Worm (Caenorhabditis elegans): ENCODE measurements around the gene srab-8.

Gene srab-8

DNA sequence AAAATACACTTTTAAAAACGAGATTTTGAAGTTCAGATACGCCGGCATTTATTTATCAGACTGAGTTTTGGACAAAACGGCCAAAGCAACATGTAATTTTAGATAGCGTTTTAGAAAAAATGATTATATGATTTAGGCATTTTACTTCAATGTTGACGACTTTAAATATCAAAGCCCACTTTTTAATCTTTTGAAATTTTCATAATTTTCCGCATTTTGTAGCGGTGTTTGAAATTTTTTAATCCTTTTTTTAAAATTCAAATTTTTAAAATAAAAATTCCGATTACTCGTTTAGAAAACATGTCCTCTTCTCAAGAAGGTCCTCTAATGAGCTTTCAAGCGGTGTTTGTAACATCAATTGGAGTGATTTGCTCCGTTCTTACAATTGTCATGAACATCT is 6.4 kb upstream of the srab-8 start, which contains the start of gene srbc-6:
TSS of gene srbc-6 (plus strand) at position 301 of the 400 bp plus-strand sequence.
- TF ChIP-seq lin-15B (tag; optimal IDR thresholded peaks at IDR 0.05): no peak
- no peak for TF ChIP-seq lin-39 (tag; optimal IDR thresholded peaks at IDR 0.05)
- no peak for TF ChIP-seq nhr-12 (tag; optimal IDR thresholded peaks at IDR 0.05)
- no peak for TF ChIP-seq ztf-4 (tag; optimal IDR thresholded peaks at IDR 0.05)
- TF ChIP-seq fkh-2 (tag; optimal IDR thresholded peaks at IDR 0.05): no peak
- no peak for TF ChIP-seq ceh-9 (tag; optimal IDR thresholded peaks at IDR 0.05)
- TF ChIP-seq egl-5 (tag; optimal IDR thresholded peaks at IDR 0.05): no peak
- TF ChIP-seq tbx-2 (tag; optimal IDR thresholded peaks at IDR 0.05): no peak
- TF ChIP-seq nhr-67 (tag; optimal IDR thresholded peaks at IDR 0.05): no peak
- no peak for TF ChIP-seq ceh-16 (tag; optimal IDR thresholded peaks at IDR 0.05)
- TF ChIP-seq ama-1 (optimal IDR thresholded peaks at IDR 0.05): no peak
- no peak for TF ChIP-seq nhr-43 (tag; optimal IDR thresholded peaks at IDR 0.05; ENCODE audit: poor library complexity, severe bottlenecking)
- TF ChIP-seq hmg-11 (tag; optimal IDR thresholded peaks at IDR 0.05): no peak
- no peak for TF ChIP-seq unc-39 (tag; optimal IDR thresholded peaks at IDR 0.05)
- TF ChIP-seq zag-1 (tag; optimal IDR thresholded peaks at IDR 0.05): no peak
- TF ChIP-seq ZK546.5 (tag; optimal IDR thresholded peaks at IDR 0.05): no peak
- no peak for TF ChIP-seq nfya-1 (tag; optimal IDR thresholded peaks at IDR 0.05; ENCODE audit: insufficient read depth)
- no peak for TF ChIP-seq elt-1 (tag; optimal IDR thresholded peaks at IDR 0.05)

DNA sequence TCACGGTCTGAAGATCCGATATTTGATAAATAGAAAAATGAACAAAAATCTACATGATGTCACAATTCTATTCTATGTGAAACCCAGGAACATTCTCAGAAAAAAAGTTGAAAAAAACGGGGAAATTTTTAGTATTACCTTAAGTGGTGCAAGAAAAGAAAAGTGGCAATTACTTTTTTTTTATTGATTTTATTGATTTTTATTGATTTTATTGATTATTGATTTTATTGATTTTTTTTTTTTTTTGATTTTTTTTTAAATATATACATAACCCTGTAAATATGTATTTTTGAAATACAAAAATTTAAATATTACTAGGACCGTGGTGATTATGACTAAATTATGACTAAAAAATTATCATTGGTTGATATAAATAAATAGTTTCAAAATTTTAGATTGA is 4.6 kb upstream of the srab-8 start:
- no peak for TF ChIP-seq nhr-43 (tag; optimal IDR thresholded peaks at IDR 0.05; ENCODE audit: poor library complexity, severe bottlenecking)
- TF ChIP-seq zag-1 (tag; optimal IDR thresholded peaks at IDR 0.05): no peak
- TF ChIP-seq ceh-28 (tag; optimal IDR thresholded peaks at IDR 0.05): peak; percentile 89
- no peak for TF ChIP-seq unc-39 (tag; optimal IDR thresholded peaks at IDR 0.05)
- no peak for TF ChIP-seq nhr-12 (tag; optimal IDR thresholded peaks at IDR 0.05)

DNA sequence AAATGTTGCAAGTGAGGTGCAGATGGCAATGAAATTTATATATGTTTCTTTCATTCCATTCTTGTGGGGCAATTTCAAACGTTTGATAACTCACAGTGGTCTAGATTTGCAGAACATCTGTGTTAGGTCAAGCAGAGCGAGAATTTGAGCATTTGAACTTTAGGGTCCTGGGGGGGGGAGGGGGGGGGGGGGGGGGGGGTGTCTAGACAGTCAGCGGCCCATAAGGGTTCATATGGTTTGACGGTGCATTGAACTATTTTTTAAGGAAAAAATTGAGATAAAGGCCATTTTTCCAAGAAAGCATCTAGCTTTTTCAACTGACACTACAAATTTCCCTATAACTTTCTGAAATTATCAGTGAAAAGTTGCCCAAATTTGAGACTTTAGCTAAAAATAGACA is 9.6 kb downstream of the srab-8 start:
- TF ChIP-seq mml-1 (tag; optimal IDR thresholded peaks at IDR 0.05) (no peak), tbx-2 (tag; optimal IDR thresholded peaks at IDR 0.05) (no peak), mdl-1 (tag; optimal IDR thresholded peaks at IDR 0.05) (no peak), aly-2 (tag; optimal IDR thresholded peaks at IDR 0.05) (no peak), nhr-43 (tag; optimal IDR thresholded peaks at IDR 0.05; ENCODE audit: poor library complexity, severe bottlenecking) (no peak), pqm-1 (tag; optimal IDR thresholded peaks at IDR 0.05) (no peak)

DNA sequence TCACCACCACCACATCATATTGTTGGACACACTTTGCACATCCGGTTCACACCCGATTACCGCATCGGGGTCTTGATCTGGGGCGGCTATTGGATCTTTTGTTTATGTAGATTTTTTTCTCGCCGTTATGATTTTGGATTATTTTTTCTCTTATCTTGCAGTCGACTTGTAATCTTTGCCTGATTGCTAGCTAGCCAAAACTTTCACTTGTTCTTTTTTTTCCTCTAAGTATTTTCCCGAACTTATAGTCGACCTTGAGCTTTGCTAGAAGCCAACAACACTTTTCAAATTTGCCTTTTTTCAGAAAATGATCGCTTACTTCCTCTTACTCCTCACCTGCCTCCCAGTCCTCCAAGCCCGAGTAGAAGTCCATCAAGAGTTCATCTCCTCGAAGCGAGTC is 11.8 kb downstream of the srab-8 start, which contains the start of gene lag-2:
TSS of gene lag-2 (plus strand) at position 301 of the 400 bp plus-strand sequence.
- TF ChIP-seq fos-1 (tag; optimal IDR thresholded peaks at IDR 0.05) (no peak), lsy-12 (tag; optimal IDR thresholded peaks at IDR 0.05) (no peak), daf-12 (tag; optimal IDR thresholded peaks at IDR 0.05) (no peak), elt-1 (tag; optimal IDR thresholded peaks at IDR 0.05) (no peak), nhr-28 (tag; optimal IDR thresholded peaks at IDR 0.05) (no peak), nhr-67 (tag; optimal IDR thresholded peaks at IDR 0.05) (no peak), ama-1 (optimal IDR thresholded peaks at IDR 0.05) (no peak), aly-2 (tag; optimal IDR thresholded peaks at IDR 0.05) (no peak), snpc-4 (tag; optimal IDR thresholded peaks at IDR 0.05) (no peak), eor-1 (tag; optimal IDR thresholded peaks at IDR 0.05) (no peak), nhr-25 (tag; optimal IDR thresholded peaks at IDR 0.05) (no peak), fkh-10 (GFP tag; optimal IDR thresholded peaks at IDR 0.05) (no peak), R02D3.7 (tag; optimal IDR thresholded peaks at IDR 0.05) (no peak), ZK546.5 (tag; optimal IDR thresholded peaks at IDR 0.05) (no peak), lin-15B (tag; optimal IDR thresholded peaks at IDR 0.05) (no peak), nhr-11 (tag; optimal IDR thresholded peaks at IDR 0.05) (no peak), nhr-23 (tag; optimal IDR thresholded peaks at IDR 0.05) (no peak), elt-3 (tag; optimal IDR thresholded peaks at IDR 0.05) (no peak), elt-2 (tag; optimal IDR thresholded peaks at IDR 0.05) (no peak), lin-39 (tag; optimal IDR thresholded peaks at IDR 0.05) (no peak)

DNA sequence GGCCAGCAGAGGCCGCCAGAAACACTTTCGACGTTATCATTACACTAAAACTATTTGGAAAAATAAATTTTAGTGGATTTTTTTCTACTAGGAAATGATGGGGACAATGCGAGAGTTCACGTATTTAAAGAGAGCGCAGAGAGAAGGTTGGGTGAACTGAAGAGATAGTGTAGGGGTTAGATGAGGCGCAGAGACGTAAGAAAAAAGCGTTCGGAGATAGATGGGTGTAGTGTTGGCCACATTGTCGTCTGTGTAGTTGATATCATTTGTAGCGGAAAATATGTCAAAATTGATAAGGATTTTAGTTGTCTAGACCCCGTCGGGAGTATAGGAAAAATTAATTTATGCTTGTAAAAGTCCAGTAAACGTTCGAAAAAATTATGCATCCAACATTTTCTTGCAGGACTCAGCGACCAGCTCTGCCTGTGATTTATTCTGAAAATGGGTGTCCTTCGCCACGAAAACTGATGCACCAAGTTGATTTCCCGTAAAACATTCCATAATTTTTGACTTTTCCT is 16.9 kb downstream of the srab-8 start, which contains the start of the genes Y73C8B.3 and Y73C8B.9:
TSS of gene Y73C8B.3 (minus strand) at position 147 of the 518 bp plus-strand sequence.
TSS of gene Y73C8B.9 (plus strand) at position 468 of the 518 bp plus-strand sequence.
- peak; percentile 12 for TF ChIP-seq ceh-28 (tag; optimal IDR thresholded peaks at IDR 0.05)
- TF ChIP-seq nhr-23 (tag; optimal IDR thresholded peaks at IDR 0.05): peak; percentile 58
- no peak for TF ChIP-seq nhr-237 (tag; optimal IDR thresholded peaks at IDR 0.05)
- TF ChIP-seq ceh-82 (tag; optimal IDR thresholded peaks at IDR 0.05): no peak
- TF ChIP-seq nfya-1 (tag; optimal IDR thresholded peaks at IDR 0.05; ENCODE audit: insufficient read depth): peak; percentile 8
- TF ChIP-seq lin-39 (tag; optimal IDR thresholded peaks at IDR 0.05): no peak
- TF ChIP-seq ZK546.5 (tag; optimal IDR thresholded peaks at IDR 0.05): no peak
- TF ChIP-seq elt-2 (tag; optimal IDR thresholded peaks at IDR 0.05): peak; percentile 88
- TF ChIP-seq ceh-9 (tag; optimal IDR thresholded peaks at IDR 0.05): no peak
- TF ChIP-seq pqm-1 (tag; optimal IDR thresholded peaks at IDR 0.05): peak; percentile 93
- peak; percentile 28 for TF ChIP-seq hmg-11 (tag; optimal IDR thresholded peaks at IDR 0.05)

All from whole organism, L3 larva.